Worm (Caenorhabditis elegans) whole organism, early embryonic: Measurements from ENCODE around the gene mth-1.

ENCODE experiments used
- B0310.2 ChIP-seq: sonication (generic microtip); optimal IDR thresholded peaks from 2 replicates; lab custom pipeline; 2016; ENCODE audit warnings: mild to moderate bottlenecking, missing genetic modification characterization, missing compliant biosample characterization
- F13C5.2 ChIP-seq: sonication (generic microtip); optimal IDR thresholded peaks from 2 replicates; lab custom pipeline; 2017; ENCODE audit warnings: mild to moderate bottlenecking, missing genetic modification characterization, inconsistent platforms, missing compliant biosample characterization
- aly-1 ChIP-seq: sonication (generic microtip); optimal IDR thresholded peaks from 2 replicates; lab custom pipeline; 2016; ENCODE audit warnings: missing genetic modification characterization, missing compliant biosample characterization
- ama-1 ChIP-seq: fragments of 150-350 bp; optimal IDR thresholded peaks from 2 replicates; lab custom pipeline; 2014
- ceh-13 ChIP-seq: fragments of 200-800 bp; sonication (Bioruptor generic); optimal IDR thresholded peaks from 2 replicates; lab custom pipeline; 2018; ENCODE audit warnings: mild to moderate bottlenecking, missing genetic modification characterization, missing compliant biosample characterization
- ceh-36 ChIP-seq: sonication (generic microtip); optimal IDR thresholded peaks from 2 replicates; lab custom pipeline; 2016; ENCODE audit warnings: missing genetic modification characterization, inconsistent platforms, missing compliant biosample characterization
- ets-7 ChIP-seq: sonication (generic microtip); optimal IDR thresholded peaks from 2 replicates; lab custom pipeline; 2016; ENCODE audit warnings: missing genotype, missing genetic modification characterization, missing compliant biosample characterization
- flt-1 ChIP-seq: fragments of 200-800 bp; sonication (Bioruptor generic); IDR thresholded peaks from 2 replicates; pipeline ENCODE4 v1.3.6; 2022; ENCODE audit warnings: missing genetic modification characterization, missing compliant biosample characterization
- hmbx-1 ChIP-seq: sonication (generic microtip); optimal IDR thresholded peaks from 2 replicates; lab custom pipeline; 2016; ENCODE audit warnings: mild to moderate bottlenecking, missing genetic modification characterization, missing compliant biosample characterization
- hmg-4 ChIP-seq: fragments of 200-800 bp; sonication (Bioruptor generic); optimal IDR thresholded peaks from 2 replicates; lab custom pipeline; 2018; ENCODE audit warnings: mild to moderate bottlenecking, missing genetic modification characterization, missing compliant biosample characterization
- hnd-1 ChIP-seq: sonication (generic microtip); optimal IDR thresholded peaks from 2 replicates; lab custom pipeline; 2016; ENCODE audit warnings: missing genetic modification characterization, missing compliant biosample characterization
- pes-1 ChIP-seq: fragments of 200-800 bp; sonication (Bioruptor generic); IDR thresholded peaks from 2 replicates; pipeline ENCODE4 v1.3.6; 2022; ENCODE audit warnings: missing genetic modification reagents, missing genetic modification characterization, missing compliant biosample characterization
- scrt-1 ChIP-seq: fragments of 200-800 bp; sonication (Bioruptor generic); IDR thresholded peaks from 2 replicates; pipeline ENCODE4 v1.3.6; 2022; ENCODE audit warnings: missing genetic modification characterization, missing compliant biosample characterization
- sea-1 ChIP-seq: fragments of 200-800 bp; sonication (Bioruptor generic); conservative IDR thresholded peaks from 2 replicates; pipeline ENCODE4 v1.3.6; 2022; ENCODE audit warnings: missing genetic modification characterization, missing compliant biosample characterization
- tbx-11 ChIP-seq: fragments of 200-800 bp; sonication (Bioruptor generic); IDR thresholded peaks from 2 replicates; pipeline ENCODE4 v1.3.6; 2022; ENCODE audit warnings: missing genetic modification characterization, missing compliant biosample characterization
- tbx-37 ChIP-seq: fragments of 200-800 bp; sonication (Bioruptor generic); conservative IDR thresholded peaks from 2 replicates; pipeline ENCODE4 v1.3.6; 2022; ENCODE audit warnings: missing genetic modification reagents, missing genetic modification characterization, missing compliant biosample characterization
- tra-4 ChIP-seq: sonication (generic microtip); optimal IDR thresholded peaks from 2 replicates; lab custom pipeline; 2017; ENCODE audit warnings: missing genetic modification characterization, missing compliant biosample characterization

Gene mth-1

DNA sequence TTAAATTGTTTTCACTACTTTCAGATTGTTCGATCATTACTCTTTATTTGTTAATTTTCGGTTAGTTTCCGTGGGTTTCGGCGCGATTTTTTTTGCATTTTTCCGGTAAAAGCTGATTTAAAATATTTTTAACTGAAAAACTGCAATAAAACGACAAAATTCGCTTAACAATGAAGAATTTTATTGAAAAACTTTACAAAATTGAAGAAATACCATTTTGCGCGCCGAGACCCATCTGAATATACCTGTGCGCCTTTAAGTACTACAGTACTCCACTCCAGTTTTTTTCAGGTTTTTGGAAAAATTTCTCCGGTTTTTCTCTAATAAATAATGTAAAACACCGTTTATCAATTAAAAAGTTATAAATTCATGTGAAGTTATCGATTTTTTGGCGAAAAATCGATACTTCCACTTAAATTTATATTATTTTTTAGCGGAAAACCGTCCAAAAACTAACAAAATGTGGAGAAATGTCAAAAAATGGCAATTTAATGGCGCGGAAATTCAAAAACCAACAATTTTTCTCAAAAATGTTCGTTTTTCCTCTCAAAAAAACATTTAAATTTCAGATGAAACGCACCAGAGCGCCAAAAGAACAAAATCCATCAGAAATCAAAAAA is 27.3 kb upstream of the mth-1 start, which contains the start of gene C16A11.10:
Gene C16A11.10, plus strand, starts transcription at position 570 of the 620 bp plus-strand sequence.
- TF ChIP-seq scrt-1 (GFP tag; lab: Robert Waterston, UW) (no peak), hmg-4 (no peak)

- TF ChIP-seq tra-4 (tag; lab: Kevin White, UChicago), result no peak
- TF ChIP-seq tbx-37 (GFP tag; lab: Robert Waterston, UW), result no peak
- TF ChIP-seq flt-1 (GFP tag; lab: Robert Waterston, UW), result no peak
- TF ChIP-seq ceh-13 (GFP tag; lab: Kevin White, UChicago), result no peak
- no peak for TF ChIP-seq B0310.2 (tag; lab: Kevin White, UChicago)
- TF ChIP-seq scrt-1 (GFP tag; lab: Robert Waterston, UW), result no peak
Observed at ce11 chrII:4229106-4229708, 25.6 kb upstream of the mth-1 start, which contains the start of gene C16A11.3. C16A11.3 (plus strand) TSS chrII:4229545.

ce11 chrII:4228112-4228770 is 24.7 kb upstream of the mth-1 start:
- TF ChIP-seq hmbx-1 (tag; lab: Kevin White, UChicago) (no peak), aly-1 (tag; lab: Kevin White, UChicago) (no peak), sea-1 (GFP tag; lab: Robert Waterston, UW) (no peak), tra-4 (tag; lab: Kevin White, UChicago) (no peak), tbx-37 (GFP tag; lab: Robert Waterston, UW) (no peak), tbx-11 (no peak)

- TF ChIP-seq aly-1 (tag; lab: Kevin White, UChicago) (no peak), hmbx-1 (tag; lab: Kevin White, UChicago) (no peak), tbx-37 (GFP tag; lab: Robert Waterston, UW) (no peak), F13C5.2 (tag; lab: Kevin White, UChicago) (no peak), tra-4 (tag; lab: Kevin White, UChicago) (no peak), sea-1 (GFP tag; lab: Robert Waterston, UW) (no peak), ama-1 (lab: Kevin White, UChicago) (no peak), tbx-11 (no peak), ets-7 (tag; lab: Kevin White, UChicago) (no peak), ceh-36 (tag; lab: Kevin White, UChicago) (no peak), hnd-1 (tag; lab: Kevin White, UChicago) (no peak), scrt-1 (GFP tag; lab: Robert Waterston, UW) (no peak), hmg-4 (no peak), flt-1 (GFP tag; lab: Robert Waterston, UW) (no peak), ceh-13 (GFP tag; lab: Kevin White, UChicago) (no peak)
Observed at ce11 chrII:4226598-4227096, 23.1 kb upstream of the mth-1 start, which contains the start of gene C16A11.4. C16A11.4 (plus strand) TSS chrII:4227046.

- TF ChIP-seq tbx-11 (no peak), F13C5.2 (tag; lab: Kevin White, UChicago) (no peak), ets-7 (tag; lab: Kevin White, UChicago) (no peak), scrt-1 (GFP tag; lab: Robert Waterston, UW) (no peak), ceh-13 (GFP tag; lab: Kevin White, UChicago) (no peak), hmg-4 (no peak), ama-1 (lab: Kevin White, UChicago) (no peak)
Observed at ce11 chrII:4222983-4223382, 19.4 kb upstream of the mth-1 start, which contains the start of gene C16A11.5. C16A11.5 (plus strand) TSS chrII:4223305.

- no peak for TF ChIP-seq sea-1 (GFP tag; lab: Robert Waterston, UW)
- TF ChIP-seq ceh-36 (tag; lab: Kevin White, UChicago), result no peak
- no peak for TF ChIP-seq hmg-4
- TF ChIP-seq ceh-13 (GFP tag; lab: Kevin White, UChicago), result no peak
Observed at ce11 chrII:4222469-4222868, 18.9 kb upstream of the mth-1 start.

DNA sequence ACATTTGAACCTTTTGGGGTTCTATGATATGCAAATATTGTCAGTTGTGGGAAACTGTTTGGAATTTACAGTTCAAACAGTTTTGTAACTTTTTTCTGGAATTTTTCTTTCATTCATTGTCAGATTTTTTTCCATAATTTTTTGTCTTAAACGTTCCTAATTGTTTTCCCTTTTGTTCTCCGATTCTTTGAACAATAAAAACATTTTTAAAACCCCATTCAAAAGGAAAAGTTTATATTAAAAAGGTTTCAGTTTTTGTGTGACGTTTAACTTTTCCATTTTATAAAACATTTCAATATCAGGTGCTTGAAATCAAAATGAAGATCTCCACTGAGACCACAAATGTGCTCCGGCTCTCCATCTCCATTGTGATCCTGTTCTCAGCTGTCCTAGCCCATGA is 15.5 kb upstream of the mth-1 start, which contains the start of gene F31D5.1:
Gene F31D5.1, plus strand, starts transcription at position 301 of the 400 bp plus-strand sequence.
- TF ChIP-seq F13C5.2 (tag; lab: Kevin White, UChicago), result no peak
- TF ChIP-seq tbx-37 (GFP tag; lab: Robert Waterston, UW), result no peak
- no peak for TF ChIP-seq tbx-11
- TF ChIP-seq hmg-4, result no peak
- TF ChIP-seq scrt-1 (GFP tag; lab: Robert Waterston, UW), result no peak
- no peak for TF ChIP-seq hnd-1 (tag; lab: Kevin White, UChicago)
- no peak for TF ChIP-seq pes-1 (GFP tag; lab: Robert Waterston, UW)
- TF ChIP-seq hmbx-1 (tag; lab: Kevin White, UChicago), result no peak
- no peak for TF ChIP-seq ceh-36 (tag; lab: Kevin White, UChicago)
- no peak for TF ChIP-seq B0310.2 (tag; lab: Kevin White, UChicago)
- TF ChIP-seq flt-1 (GFP tag; lab: Robert Waterston, UW), result no peak
- TF ChIP-seq ama-1 (lab: Kevin White, UChicago), result no peak
- no peak for TF ChIP-seq ceh-13 (GFP tag; lab: Kevin White, UChicago)
- no peak for TF ChIP-seq ets-7 (tag; lab: Kevin White, UChicago)
- TF ChIP-seq sea-1 (GFP tag; lab: Robert Waterston, UW), result no peak
- no peak for TF ChIP-seq tra-4 (tag; lab: Kevin White, UChicago)
- TF ChIP-seq aly-1 (tag; lab: Kevin White, UChicago), result no peak
